Worm (Caenorhabditis elegans): Measurements from ENCODE around the gene F31E8.4.

DNA sequence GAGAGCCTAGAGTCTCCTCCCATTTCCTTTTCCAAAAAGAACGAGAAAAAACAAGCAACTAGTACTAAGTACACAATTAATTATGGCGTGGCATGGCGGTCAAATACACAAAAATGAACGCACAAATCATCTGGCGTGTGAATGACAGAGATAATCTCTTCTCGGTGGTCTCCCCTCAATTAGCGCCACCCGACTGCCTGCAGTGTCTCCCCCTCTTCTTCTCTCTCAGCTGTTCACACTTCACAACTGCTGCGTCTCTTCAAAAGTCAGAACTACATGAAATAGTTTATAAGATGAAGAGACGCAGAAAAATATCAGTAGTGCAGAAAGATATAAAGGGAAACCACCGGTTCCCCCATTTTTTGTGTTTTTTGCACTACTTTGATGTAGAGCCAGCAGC is 27.4 kb upstream of the F31E8.4 start:
- TF ChIP-seq nhr-76 (tag; optimal IDR thresholded peaks at IDR 0.05), result no peak
- TF ChIP-seq lim-7 (GFP tag; IDR thresholded peaks at IDR 0.05), result no peak
- TF ChIP-seq unc-130 (GFP tag; optimal IDR thresholded peaks at IDR 0.05), result no peak
- TF ChIP-seq skn-1 (tag; optimal IDR thresholded peaks at IDR 0.05), result no peak
- peak; percentile 46 to 82 for TF ChIP-seq mdl-1 (tag; optimal IDR thresholded peaks at IDR 0.05)
- TF ChIP-seq mdt-29 (GFP tag; IDR thresholded peaks at IDR 0.05), result no peak
- TF ChIP-seq egl-27 (tag; optimal IDR thresholded peaks at IDR 0.05), result no peak
- peak; percentile 48 to 51 for TF ChIP-seq lsy-2 (tag; optimal IDR thresholded peaks at IDR 0.05)
- no peak for TF ChIP-seq unc-39 (tag; optimal IDR thresholded peaks at IDR 0.05)
- peak; percentile 68 for TF ChIP-seq hlh-30 (tag; optimal IDR thresholded peaks at IDR 0.05; ENCODE audit: insufficient read depth)
- no peak for TF ChIP-seq fkh-10 (GFP tag; optimal IDR thresholded peaks at IDR 0.05)
- TF ChIP-seq nhr-237 (tag; optimal IDR thresholded peaks at IDR 0.05), result no peak
- TF ChIP-seq lin-39 (tag; optimal IDR thresholded peaks at IDR 0.05), result no peak
- TF ChIP-seq nhr-42 (GFP tag; IDR thresholded peaks at IDR 0.05), result no peak

All from whole organism, L4 larva.